Worm (Caenorhabditis elegans) whole organism, L1 larva: Measurements from ENCODE around the gene ceh-31.

Experiments
- C34B4.2 ChIP-seq: sonication (generic microtip); optimal IDR thresholded peaks from 2 replicates; lab custom pipeline; 2017; ENCODE audit warnings: mild to moderate bottlenecking, missing genetic modification characterization, missing compliant biosample characterization
- F16B12.6 ChIP-seq: fragments of 150-350 bp; optimal IDR thresholded peaks from 2 replicates; lab custom pipeline; 2014; ENCODE audit warnings: missing biosample characterization, missing genetic modification characterization
- blmp-1 ChIP-seq: fragments of 150-350 bp; optimal IDR thresholded peaks from 2 replicates; lab custom pipeline; 2014; ENCODE audit warnings: missing biosample characterization, missing genetic modification characterization
- ceh-63 ChIP-seq: fragments of 200-800 bp; sonication (Bioruptor generic); optimal IDR thresholded peaks from 2 replicates; lab custom pipeline; 2018; ENCODE audit warnings: mild to moderate bottlenecking, missing genetic modification characterization, missing compliant biosample characterization
- ceh-82 ChIP-seq, 3 experiments: fragments of 150-350 bp in 1 of 3; sonication (generic microtip) in 2 of 3; optimal IDR thresholded peaks; 2 replicates each; lab custom pipeline; 2014 to 2017; ENCODE audit warnings: missing biosample characterization in 3 of 3, missing genetic modification characterization in 3 of 3
- ceh-90 ChIP-seq: sonication (generic microtip); optimal IDR thresholded peaks from 2 replicates; lab custom pipeline; 2016; ENCODE audit warnings: missing genetic modification characterization, missing compliant biosample characterization
- dsc-1 ChIP-seq: sonication (generic microtip); optimal IDR thresholded peaks from 2 replicates; lab custom pipeline; 2016; ENCODE audit warnings: mild to moderate bottlenecking, missing genetic modification characterization, missing compliant biosample characterization
- efl-1 ChIP-seq, 4 experiments: fragments of 150-350 bp; optimal IDR thresholded peaks in 3 of 4; peaks in 1 of 4; 1 replicate in 1 of 4; 2 replicates in 3 of 4; lab custom pipeline; 2014; ENCODE audit warnings: missing biosample characterization in 2 of 4, missing genetic modification characterization in 2 of 4, missing genetic modification reagents in 2 of 4
- egl-13 ChIP-seq: sonication (generic microtip); optimal IDR thresholded peaks from 2 replicates; lab custom pipeline; 2016; ENCODE audit warnings: missing genotype, missing genetic modification reagents, missing genetic modification characterization, missing compliant biosample characterization
- elt-3 ChIP-seq, 6 experiments: fragments of 150-350 bp in 1 of 6; sonication (generic microtip); optimal IDR thresholded peaks; 2 replicates each; lab custom pipeline; 2017 to 2018; ENCODE audit warnings: missing biosample characterization in 6 of 6, missing genetic modification characterization in 6 of 6, inconsistent platforms in 1 of 6
- ets-5 ChIP-seq: fragments of 200-800 bp; sonication (Bioruptor generic); IDR thresholded peaks from 2 replicates; pipeline ENCODE4 v1.3.6; 2022; ENCODE audit warnings: missing genetic modification characterization, missing compliant biosample characterization
- fkh-8 ChIP-seq: sonication (generic microtip); optimal IDR thresholded peaks from 2 replicates; lab custom pipeline; 2016; ENCODE audit warnings: mild to moderate bottlenecking, missing genetic modification characterization, missing compliant biosample characterization
- hlh-17 ChIP-seq: fragments of 200-800 bp; sonication (Bioruptor generic); optimal IDR thresholded peaks from 2 replicates; lab custom pipeline; 2018; ENCODE audit warnings: missing genetic modification characterization, mild to moderate bottlenecking, missing compliant biosample characterization, moderate library complexity, borderline replicate concordance
- jun-1 ChIP-seq: fragments of 150-350 bp; optimal IDR thresholded peaks from 2 replicates; lab custom pipeline; 2014; ENCODE audit warnings: missing biosample characterization, missing genetic modification reagents, missing genetic modification characterization
- lin-14 ChIP-seq: fragments of 200-800 bp; sonication (Bioruptor generic); optimal IDR thresholded peaks from 2 replicates; lab custom pipeline; 2018; ENCODE audit warnings: mild to moderate bottlenecking, missing genetic modification characterization, moderate library complexity, missing compliant biosample characterization
- lin-35 ChIP-seq, 2 experiments: fragments of 150-350 bp; optimal IDR thresholded peaks; 2 replicates each; lab custom pipeline; 2014; ENCODE audit warnings: missing biosample characterization in 2 of 2, missing genetic modification characterization in 2 of 2, missing genetic modification reagents in 2 of 2
- lsy-2 ChIP-seq, 2 experiments: fragments of 150-350 bp; optimal IDR thresholded peaks; 2 replicates each; lab custom pipeline; 2014; ENCODE audit warnings: missing biosample characterization in 2 of 2, missing genetic modification characterization in 2 of 2
- mdl-1 ChIP-seq, 2 experiments: fragments of 150-350 bp; optimal IDR thresholded peaks; 2 replicates each; lab custom pipeline; 2014 to 2017; ENCODE audit warnings: missing biosample characterization in 2 of 2, missing genetic modification characterization in 2 of 2, inconsistent platforms in 1 of 2
- mef-2 ChIP-seq: fragments of 150-350 bp; optimal IDR thresholded peaks from 2 replicates; lab custom pipeline; 2014; ENCODE audit warnings: missing biosample characterization, missing genetic modification characterization
- nhr-19 ChIP-seq: fragments of 200-800 bp; sonication (Bioruptor generic); conservative IDR thresholded peaks from 2 replicates; pipeline ENCODE4 v1.3.6; 2022; ENCODE audit warnings: missing genetic modification characterization, missing compliant biosample characterization
- nhr-20 ChIP-seq: sonication (generic microtip); optimal IDR thresholded peaks from 2 replicates; lab custom pipeline; 2016; ENCODE audit warnings: mild to moderate bottlenecking, missing genetic modification characterization, missing compliant biosample characterization
- nhr-237 ChIP-seq: fragments of 150-350 bp; optimal IDR thresholded peaks from 2 replicates; lab custom pipeline; 2014; ENCODE audit warnings: missing biosample characterization, missing genetic modification characterization
- nhr-28 ChIP-seq: fragments of 150-350 bp; optimal IDR thresholded peaks from 2 replicates; lab custom pipeline; 2014; ENCODE audit warnings: missing biosample characterization, missing genetic modification characterization
- nhr-71 ChIP-seq: sonication (generic microtip); optimal IDR thresholded peaks from 2 replicates; lab custom pipeline; 2016; ENCODE audit warnings: mild to moderate bottlenecking, missing genetic modification characterization, moderate library complexity, missing compliant biosample characterization
- nhr-85 ChIP-seq: sonication (generic microtip); peaks from one replicate; lab custom pipeline; 2016; ENCODE audit warnings: missing genetic modification characterization, inconsistent platforms, missing compliant biosample characterization
- rnt-1 ChIP-seq: sonication (generic microtip); optimal IDR thresholded peaks from 2 replicates; lab custom pipeline; 2016; ENCODE audit warnings: mild to moderate bottlenecking, missing genetic modification characterization, moderate library complexity, missing compliant biosample characterization
- skn-1 ChIP-seq: fragments of 150-350 bp; optimal IDR thresholded peaks from 2 replicates; lab custom pipeline; 2014; ENCODE audit warnings: missing biosample characterization, missing genetic modification characterization
- snu-23 ChIP-seq: sonication (generic microtip); optimal IDR thresholded peaks from 2 replicates; lab custom pipeline; 2016; ENCODE audit warnings: missing genetic modification characterization, missing compliant biosample characterization
- sup-37 ChIP-seq: fragments of 200-800 bp; sonication (Bioruptor generic); optimal IDR thresholded peaks from 2 replicates; lab custom pipeline; 2018; ENCODE audit warnings: mild to moderate bottlenecking, missing genetic modification characterization, missing compliant biosample characterization
- tbx-2 ChIP-seq: sonication (generic microtip); optimal IDR thresholded peaks from 2 replicates; lab custom pipeline; 2016; ENCODE audit warnings: missing genetic modification characterization, missing compliant biosample characterization
- unc-130 ChIP-seq: fragments of 150-350 bp; optimal IDR thresholded peaks from 2 replicates; lab custom pipeline; 2017; ENCODE audit warnings: missing biosample characterization, missing genetic modification characterization, inconsistent platforms
- unc-98 ChIP-seq: fragments of 200-800 bp; sonication (Bioruptor generic); IDR thresholded peaks from 2 replicates; pipeline ENCODE4 v1.3.6; 2022; ENCODE audit warnings: missing genetic modification characterization, missing compliant biosample characterization
- vab-15 ChIP-seq: sonication (generic microtip); optimal IDR thresholded peaks from 2 replicates; lab custom pipeline; 2017; ENCODE audit warnings: missing genotype, mild to moderate bottlenecking, missing genetic modification characterization, missing compliant biosample characterization
- zag-1 ChIP-seq: fragments of 150-350 bp; optimal IDR thresholded peaks from 2 replicates; lab custom pipeline; 2014; ENCODE audit warnings: missing biosample characterization, missing genetic modification characterization
- zip-4 ChIP-seq: fragments of 200-800 bp; sonication (Bioruptor generic); optimal IDR thresholded peaks from 2 replicates; lab custom pipeline; 2018; ENCODE audit warnings: mild to moderate bottlenecking, missing genetic modification characterization, moderate library complexity, missing compliant biosample characterization
- ztf-11 ChIP-seq, 2 experiments: sonication (generic microtip); optimal IDR thresholded peaks; 2 replicates each; lab custom pipeline; 2016 to 2017; ENCODE audit warnings: missing genetic modification characterization in 2 of 2, missing biosample characterization in 1 of 2, missing compliant biosample characterization in 1 of 2

The ceh-31 gene

ce11 chrX:3023552-3024183 lies 46.6 kb downstream of the ceh-31 start (continued):
- TF ChIP-seq nhr-28, result no peak
- TF ChIP-seq nhr-19 (GFP tag; lab: Robert Waterston, UW), result peak; percentile 69
- TF ChIP-seq ets-5 (GFP tag; lab: Robert Waterston, UW), result no peak
- TF ChIP-seq, all 84 proteins: peak for 21

ce11 chrX:3022330-3023088 lies 47.7 kb downstream of the ceh-31 start:
- TF ChIP-seq fkh-8 (tag; lab: Kevin White, UChicago) (peak; percentile 37), zip-4 (GFP tag; lab: Kevin White, UChicago) (peak; percentile 14), nhr-85 (tag; lab: Kevin White, UChicago) (peak; percentile 24), hlh-17 (GFP tag; lab: Kevin White, UChicago) (no peak), ceh-82 (tag; optimal IDR thresholded peaks at IDR 0.05; lab: Kevin White, UChicago) (peak in 1 of 3 experiments; percentile 20), vab-15 (tag; lab: Kevin White, UChicago) (no peak), lin-14 (GFP tag; lab: Kevin White, UChicago) (peak; percentile 36), ets-5 (GFP tag; lab: Robert Waterston, UW) (no peak), nhr-20 (tag; lab: Kevin White, UChicago) (no peak)

- TF ChIP-seq zag-1 (no peak), snu-23 (GFP tag; lab: Kevin White, UChicago) (peak; percentile 51), unc-98 (no peak), jun-1 (tag; lab: Kevin White, UChicago) (no peak), lin-14 (GFP tag; lab: Kevin White, UChicago) (peak; percentile 54), F16B12.6 (tag; lab: Kevin White, UChicago) (no peak), blmp-1 (tag; lab: Kevin White, UChicago) (no peak), nhr-19 (GFP tag; lab: Robert Waterston, UW) (peak; percentile 47), unc-130 (tag; lab: Kevin White, UChicago) (peak; percentile 6), nhr-28 (no peak), skn-1 (tag; lab: Kevin White, UChicago) (no peak), ztf-11 (tag; optimal IDR thresholded peaks at IDR 0.05; lab: Kevin White, UChicago) (no peak), nhr-20 (tag; lab: Kevin White, UChicago) (peak; percentile 23), lsy-2 (tag; optimal IDR thresholded peaks at IDR 0.05; lab: Kevin White, UChicago) (peak in 1 of 2 experiments; percentile 35), C34B4.2 (tag; lab: Kevin White, UChicago) (no peak), dsc-1 (tag; lab: Kevin White, UChicago) (peak; percentile 76), nhr-237 (no peak), nhr-71 (tag; lab: Kevin White, UChicago) (peak; percentile 89), mef-2 (tag; lab: Kevin White, UChicago) (no peak), rnt-1 (peak; percentile 46), ceh-63 (GFP tag; lab: Kevin White, UChicago) (no peak)
Measured at ce11 chrX:3021466-3021865, 48.8 kb downstream of the ceh-31 start.

- TF ChIP-seq snu-23 (GFP tag; lab: Kevin White, UChicago), result peak; percentile 40
- TF ChIP-seq ceh-90, result no peak
- peak; percentile 16 for TF ChIP-seq tbx-2 (tag; lab: Kevin White, UChicago)
- peak; percentile 48 for TF ChIP-seq nhr-71 (tag; lab: Kevin White, UChicago)
- no peak for TF ChIP-seq sup-37 (GFP tag; lab: Kevin White, UChicago)
- no peak for TF ChIP-seq egl-13 (tag; lab: Kevin White, UChicago)
- no peak for TF ChIP-seq efl-1 (optimal IDR thresholded peaks at IDR 0.05; lab: Kevin White, UChicago)
- TF ChIP-seq efl-1 (GFP tag; optimal IDR thresholded peaks at IDR 0.05 in 1 of 2; lab: Kevin White, UChicago), result peak in 1 of 2 experiments; percentile 59
- peak in 1 of 2 experiments; percentile 24 for TF ChIP-seq mdl-1 (tag; optimal IDR thresholded peaks at IDR 0.05; lab: Kevin White, UChicago)
- TF ChIP-seq nhr-20 (tag; lab: Kevin White, UChicago), result peak; percentile 60
- peak in 1 of 2 experiments; percentile 28 for TF ChIP-seq lin-35 (GFP tag; optimal IDR thresholded peaks at IDR 0.05; lab: Kevin White, UChicago)
- TF ChIP-seq nhr-85 (tag; lab: Kevin White, UChicago), result peak; percentile 79
- TF ChIP-seq elt-3 (tag; optimal IDR thresholded peaks at IDR 0.05; lab: Kevin White, UChicago), result peak in 2 of 6 experiments; percentile 26 to 94
- peak; percentile 38 for TF ChIP-seq lin-14 (GFP tag; lab: Kevin White, UChicago)
Measured at ce11 chrX:3019996-3020395, 50.2 kb downstream of the ceh-31 start.
